Worm (Caenorhabditis elegans) whole organism, L3 larva: Measurements from ENCODE around the gene spe-26.

Experiments
- ceh-16 ChIP-seq: sonication (generic microtip); optimal IDR thresholded peaks from 2 replicates; lab custom pipeline; 2017; ENCODE audit warnings: missing biosample characterization, missing genetic modification characterization
- ceh-28 ChIP-seq: fragments of 150-350 bp; optimal IDR thresholded peaks from 2 replicates; lab custom pipeline; 2014; ENCODE audit warnings: missing biosample characterization, missing genetic modification reagents, missing genetic modification characterization
- ceh-82 ChIP-seq: fragments of 150-350 bp; optimal IDR thresholded peaks from 2 replicates; lab custom pipeline; 2014; ENCODE audit warnings: missing biosample characterization, missing genetic modification characterization
- elt-2 ChIP-seq: sonication (generic microtip); optimal IDR thresholded peaks from 2 replicates; lab custom pipeline; 2016; ENCODE audit warnings: missing genetic modification reagents, mild to moderate bottlenecking, missing genetic modification characterization, missing compliant biosample characterization
- jun-1 ChIP-seq: fragments of 150-350 bp; optimal IDR thresholded peaks from 2 replicates; lab custom pipeline; 2014; ENCODE audit warnings: missing biosample characterization, missing genetic modification reagents, missing genetic modification characterization
- nhr-11 ChIP-seq: fragments of 150-350 bp; optimal IDR thresholded peaks from 2 replicates; lab custom pipeline; 2014; ENCODE audit warnings: missing biosample characterization, missing genetic modification characterization
- nhr-28 ChIP-seq: fragments of 150-350 bp; optimal IDR thresholded peaks from 2 replicates; lab custom pipeline; 2014; ENCODE audit warnings: missing biosample characterization, missing genetic modification characterization
- nhr-67 ChIP-seq: fragments of 150-350 bp; optimal IDR thresholded peaks from 2 replicates; lab custom pipeline; 2014; ENCODE audit warnings: missing biosample characterization, missing genetic modification characterization
- nhr-76 ChIP-seq: fragments of 150-350 bp; sonication (generic microtip); optimal IDR thresholded peaks from 5 replicates; lab custom pipeline; 2014; ENCODE audit warnings: missing biosample characterization, missing genetic modification characterization
- nhr-77 ChIP-seq: fragments of 150-350 bp; optimal IDR thresholded peaks from 2 replicates; lab custom pipeline; 2014; ENCODE audit warnings: missing biosample characterization, missing genetic modification characterization
- pqm-1 ChIP-seq: fragments of 150-350 bp; optimal IDR thresholded peaks from 2 replicates; lab custom pipeline; 2017; ENCODE audit warnings: missing biosample characterization, missing genetic modification characterization, inconsistent platforms
- snpc-4 ChIP-seq: fragments of 150-350 bp; optimal IDR thresholded peaks from 2 replicates; lab custom pipeline; 2014; ENCODE audit warnings: missing biosample characterization, missing genetic modification characterization
- unc-62 ChIP-seq: fragments of 150-350 bp; sonication (generic microtip); optimal IDR thresholded peaks from 4 replicates; lab custom pipeline; 2014; ENCODE audit warnings: missing biosample characterization, missing genetic modification reagents, missing genetic modification characterization
- ztf-4 ChIP-seq: fragments of 150-350 bp; optimal IDR thresholded peaks from 2 replicates; lab custom pipeline; 2014; ENCODE audit warnings: missing biosample characterization, missing genetic modification characterization

- no peak for TF ChIP-seq ceh-16 (tag; lab: Kevin White, UChicago)
- TF ChIP-seq nhr-77 (tag; lab: Kevin White, UChicago): no peak
- no peak for TF ChIP-seq nhr-76 (tag; lab: Kevin White, UChicago)
- no peak for TF ChIP-seq ztf-4 (tag; lab: Kevin White, UChicago)
- no peak for TF ChIP-seq ceh-28 (tag; lab: Kevin White, UChicago)
- no peak for TF ChIP-seq nhr-28 (tag; lab: Kevin White, UChicago)
- no peak for TF ChIP-seq snpc-4
- TF ChIP-seq pqm-1 (tag; lab: Kevin White, UChicago): no peak
- TF ChIP-seq nhr-11 (tag; lab: Kevin White, UChicago): no peak
- TF ChIP-seq elt-2 (tag; lab: Kevin White, UChicago): no peak
- no peak for TF ChIP-seq ceh-82
- no peak for TF ChIP-seq nhr-67
- no peak for TF ChIP-seq jun-1 (tag; lab: Kevin White, UChicago)
- no peak for TF ChIP-seq unc-62 (GFP tag; lab: Kevin White, UChicago)
Observed at ce11 chrIV:10421256-10421655, 29.5 kb upstream of the spe-26 start.
